Worm (Caenorhabditis elegans) whole organism, L2 larva: ENCODE measurements around the gene srw-141.

Source experiments
- F13H6.1 ChIP-seq: sonication (generic microtip); optimal IDR thresholded peaks from 2 replicates; lab custom pipeline; 2016; ENCODE audit warnings: missing genetic modification characterization, missing compliant biosample characterization
- R02D3.7 ChIP-seq: fragments of 150-350 bp; optimal IDR thresholded peaks from 2 replicates; lab custom pipeline; 2014; ENCODE audit warnings: missing biosample characterization, missing genetic modification characterization
- Y55F3AM.14 ChIP-seq: fragments of 200-800 bp; sonication (Bioruptor generic); optimal IDR thresholded peaks from 2 replicates; lab custom pipeline; 2018; ENCODE audit warnings: mild to moderate bottlenecking, missing genetic modification characterization, missing compliant biosample characterization
- ZK546.5 ChIP-seq: sonication (generic microtip); optimal IDR thresholded peaks from 2 replicates; lab custom pipeline; 2017; ENCODE audit warnings: missing biosample characterization, missing genetic modification characterization
- ama-1 ChIP-seq: fragments of 150-350 bp; optimal IDR thresholded peaks from 2 replicates; lab custom pipeline; 2018; ENCODE audit warnings: inconsistent platforms
- blmp-1 ChIP-seq: sonication (generic microtip); optimal IDR thresholded peaks from 2 replicates; lab custom pipeline; 2017; ENCODE audit warnings: missing genetic modification characterization, mild to moderate bottlenecking, missing compliant biosample characterization, antibody characterized with exemption, moderate library complexity; ENCODE audit not compliant: insufficient read depth
- ceh-16 ChIP-seq: fragments of 150-350 bp; optimal IDR thresholded peaks from 2 replicates; lab custom pipeline; 2014; ENCODE audit warnings: missing biosample characterization, missing genetic modification characterization
- crh-2 ChIP-seq: sonication (generic microtip); optimal IDR thresholded peaks from 2 replicates; lab custom pipeline; 2017; ENCODE audit warnings: missing biosample characterization, missing genetic modification characterization
- dmd-4 ChIP-seq: sonication (generic microtip); optimal IDR thresholded peaks from 2 replicates; lab custom pipeline; 2017; ENCODE audit warnings: missing biosample characterization, missing genetic modification characterization
- egl-27 ChIP-seq: sonication (generic microtip); optimal IDR thresholded peaks from 3 replicates; lab custom pipeline; 2017; ENCODE audit warnings: missing biosample characterization, missing genetic modification reagents, missing genetic modification characterization
- elt-3 ChIP-seq: sonication (generic microtip); optimal IDR thresholded peaks from 2 replicates; lab custom pipeline; 2017; ENCODE audit warnings: missing biosample characterization, missing genetic modification characterization
- fos-1 ChIP-seq: fragments of 150-350 bp; optimal IDR thresholded peaks from 2 replicates; lab custom pipeline; 2014; ENCODE audit warnings: missing biosample characterization, missing genetic modification characterization
- gmeb-1 ChIP-seq: fragments of 150-350 bp; optimal IDR thresholded peaks from 2 replicates; lab custom pipeline; 2014; ENCODE audit warnings: missing biosample characterization, missing genetic modification characterization
- lin-13 ChIP-seq: fragments of 150-350 bp; optimal IDR thresholded peaks from 2 replicates; lab custom pipeline; 2014; ENCODE audit warnings: missing biosample characterization, missing genetic modification reagents, missing genetic modification characterization
- lsy-2 ChIP-seq, 2 experiments: fragments of 150-350 bp in 1 of 2; sonication (generic microtip) in 1 of 2; optimal IDR thresholded peaks; 2 replicates each; lab custom pipeline; 2014 to 2017; ENCODE audit warnings: missing biosample characterization in 2 of 2, missing genetic modification characterization in 2 of 2
- mdl-1 ChIP-seq, 2 experiments: fragments of 150-350 bp in 1 of 2; sonication (generic microtip) in 1 of 2; optimal IDR thresholded peaks; 2 replicates each; lab custom pipeline; 2017; ENCODE audit warnings: missing biosample characterization in 2 of 2, missing genetic modification characterization in 2 of 2
- nhr-10 ChIP-seq: sonication (generic microtip); optimal IDR thresholded peaks from 2 replicates; lab custom pipeline; 2017; ENCODE audit warnings: missing biosample characterization, missing genetic modification characterization
- nhr-11 ChIP-seq: fragments of 150-350 bp; optimal IDR thresholded peaks from 2 replicates; lab custom pipeline; 2014; ENCODE audit warnings: missing biosample characterization, missing genetic modification characterization
- nhr-12 ChIP-seq: fragments of 150-350 bp; optimal IDR thresholded peaks from 2 replicates; lab custom pipeline; 2014; ENCODE audit warnings: missing biosample characterization, missing genetic modification characterization
- nhr-129 ChIP-seq: fragments of 150-350 bp; optimal IDR thresholded peaks from 2 replicates; lab custom pipeline; 2014; ENCODE audit warnings: missing biosample characterization, missing genetic modification characterization
- nhr-21 ChIP-seq: fragments of 150-350 bp; optimal IDR thresholded peaks from 2 replicates; lab custom pipeline; 2014; ENCODE audit warnings: missing biosample characterization, missing genetic modification characterization
- nhr-23 ChIP-seq: fragments of 150-350 bp; optimal IDR thresholded peaks from 2 replicates; lab custom pipeline; 2014; ENCODE audit warnings: missing biosample characterization, missing genetic modification reagents, missing genetic modification characterization
- nhr-25 ChIP-seq: fragments of 150-350 bp; sonication (generic microtip); optimal IDR thresholded peaks from 3 replicates; lab custom pipeline; 2014; ENCODE audit warnings: missing biosample characterization, missing genetic modification characterization
- nhr-6 ChIP-seq: fragments of 150-350 bp; optimal IDR thresholded peaks from 2 replicates; lab custom pipeline; 2014; ENCODE audit warnings: missing biosample characterization, missing genetic modification characterization
- nhr-77 ChIP-seq: fragments of 150-350 bp; optimal IDR thresholded peaks from 2 replicates; lab custom pipeline; 2014; ENCODE audit warnings: missing biosample characterization, missing genetic modification characterization
- sem-4 ChIP-seq: fragments of 150-350 bp; optimal IDR thresholded peaks from 2 replicates; lab custom pipeline; 2014; ENCODE audit warnings: missing biosample characterization, missing genetic modification reagents, missing genetic modification characterization
- skn-1 ChIP-seq: sonication (generic microtip); optimal IDR thresholded peaks from 2 replicates; lab custom pipeline; 2017; ENCODE audit warnings: missing biosample characterization, missing genetic modification characterization
- sma-3 ChIP-seq: sonication (generic microtip); optimal IDR thresholded peaks from 2 replicates; lab custom pipeline; 2016; ENCODE audit warnings: missing genetic modification reagents, missing genetic modification characterization, missing compliant biosample characterization
- sma-9 ChIP-seq, 2 experiments: fragments of 150-350 bp in 1 of 2; sonication (generic microtip) in 1 of 2; optimal IDR thresholded peaks; 2 replicates each; lab custom pipeline; 2014 to 2016; ENCODE audit warnings: missing genetic modification characterization in 2 of 2, mild to moderate bottlenecking in 1 of 2, missing biosample characterization in 1 of 2, missing compliant biosample characterization in 1 of 2, missing genetic modification reagents in 1 of 2, moderate library complexity in 1 of 2
- snpc-4 ChIP-seq: fragments of 150-350 bp; optimal IDR thresholded peaks from 2 replicates; lab custom pipeline; 2014; ENCODE audit warnings: missing biosample characterization, missing genetic modification characterization
- unc-39 ChIP-seq: fragments of 150-350 bp; optimal IDR thresholded peaks from 2 replicates; lab custom pipeline; 2014; ENCODE audit warnings: missing biosample characterization, missing genetic modification characterization
- unc-55 ChIP-seq: fragments of 150-350 bp; sonication (generic microtip); optimal IDR thresholded peaks from 3 replicates; lab custom pipeline; 2014; ENCODE audit warnings: missing biosample characterization, missing genetic modification reagents, missing genetic modification characterization
- unc-62 ChIP-seq: fragments of 150-350 bp; optimal IDR thresholded peaks from 2 replicates; lab custom pipeline; 2014; ENCODE audit warnings: missing biosample characterization, missing genetic modification reagents, missing genetic modification characterization
- zag-1 ChIP-seq: fragments of 150-350 bp; optimal IDR thresholded peaks from 2 replicates; lab custom pipeline; 2014; ENCODE audit warnings: missing biosample characterization, missing genetic modification characterization
- ztf-1 ChIP-seq: fragments of 200-800 bp; sonication (Bioruptor generic); conservative IDR thresholded peaks from 2 replicates; pipeline ENCODE4 v1.3.6; 2022; ENCODE audit warnings: missing genetic modification characterization, missing compliant biosample characterization
- ztf-11 ChIP-seq: sonication (generic microtip); optimal IDR thresholded peaks from 2 replicates; lab custom pipeline; 2017; ENCODE audit warnings: missing biosample characterization, missing genetic modification characterization

Gene srw-141

ce11 chrV:2899867-2900266, 38.5 kb downstream of the srw-141 start, which contains the start of gene str-46:
str-46 (minus strand) TSS chrV:2899967.
- TF ChIP-seq ztf-11 (no peak), sma-3 (GFP tag; lab: Kevin White, UChicago) (no peak), nhr-6 (tag; lab: Kevin White, UChicago) (no peak), nhr-21 (no peak), ceh-16 (tag; lab: Kevin White, UChicago) (no peak), skn-1 (tag; lab: Kevin White, UChicago) (no peak), egl-27 (no peak), nhr-11 (no peak), elt-3 (tag; lab: Kevin White, UChicago) (no peak), lsy-2 (tag; optimal IDR thresholded peaks at IDR 0.05; lab: Kevin White, UChicago) (no peak), blmp-1 (no peak), ztf-1 (GFP tag; lab: Robert Waterston, UW) (no peak), nhr-10 (tag; lab: Kevin White, UChicago) (no peak), Y55F3AM.14 (GFP tag; lab: Kevin White, UChicago) (no peak), unc-62 (GFP tag; lab: Kevin White, UChicago) (no peak), ZK546.5 (tag; lab: Kevin White, UChicago) (no peak), nhr-77 (tag; lab: Kevin White, UChicago) (no peak), snpc-4 (tag; lab: Kevin White, UChicago) (no peak), dmd-4 (tag; lab: Kevin White, UChicago) (no peak)

ce11 chrV:2896198-2896660, 42.2 kb downstream of the srw-141 start, which contains the start of gene pals-32:
pals-32 (plus strand) TSS chrV:2896610.
- TF ChIP-seq fos-1 = peak; percentile 57
- TF ChIP-seq mdl-1 (tag; optimal IDR thresholded peaks at IDR 0.05; lab: Kevin White, UChicago) = no peak
- TF ChIP-seq, all 48 proteins: peak for 1

- no peak for TF ChIP-seq mdl-1 (tag; optimal IDR thresholded peaks at IDR 0.05; lab: Kevin White, UChicago)
- TF ChIP-seq ama-1 (lab: Kevin White, UChicago) = no peak
- no peak for TF ChIP-seq zag-1 (tag; lab: Kevin White, UChicago)
- no peak for TF ChIP-seq unc-62 (GFP tag; lab: Kevin White, UChicago)
- no peak for TF ChIP-seq nhr-129 (tag; lab: Kevin White, UChicago)
- no peak for TF ChIP-seq sma-9 (GFP tag; optimal IDR thresholded peaks at IDR 0.05; lab: Kevin White, UChicago)
- TF ChIP-seq sma-9 (tag; optimal IDR thresholded peaks at IDR 0.05; lab: Kevin White, UChicago) = no peak
- no peak for TF ChIP-seq gmeb-1 (tag; lab: Kevin White, UChicago)
- no peak for TF ChIP-seq nhr-23 (tag; lab: Kevin White, UChicago)
- no peak for TF ChIP-seq nhr-11
- TF ChIP-seq ztf-11 = no peak
- TF ChIP-seq R02D3.7 (tag; lab: Kevin White, UChicago) = no peak
Observed at ce11 chrV:2892976-2893375, 45.4 kb downstream of the srw-141 start, which contains the start of gene srh-127. srh-127 (plus strand) TSS chrV:2893276.

ce11 chrV:2891927-2892326, 46.5 kb downstream of the srw-141 start, which contains the start of gene F37B4.15:
F37B4.15 (plus strand) TSS chrV:2892227.
- TF ChIP-seq dmd-4 (tag; lab: Kevin White, UChicago) = no peak
- TF ChIP-seq lin-13 (GFP tag; lab: Kevin White, UChicago) = no peak
- TF ChIP-seq, all 48 proteins: peak for 0

- TF ChIP-seq nhr-12 (tag; lab: Kevin White, UChicago) (no peak), unc-55 (GFP tag; lab: Kevin White, UChicago) (no peak), F13H6.1 (tag; lab: Kevin White, UChicago) (no peak), nhr-11 (no peak), nhr-23 (tag; lab: Kevin White, UChicago) (no peak), sem-4 (no peak), nhr-25 (tag; lab: Kevin White, UChicago) (no peak), crh-2 (tag; lab: Kevin White, UChicago) (no peak), zag-1 (tag; lab: Kevin White, UChicago) (no peak), unc-39 (tag; lab: Kevin White, UChicago) (no peak)
Observed at ce11 chrV:2888681-2889080, 49.7 kb downstream of the srw-141 start, which contains the start of gene srw-4. srw-4 (minus strand) TSS chrV:2888781.
